Fruit fly (Drosophila melanogaster): ENCODE results near the gene Zmynd8.

The Zmynd8 gene

dm6 chr3R:31686692-31687351 lies 17.6 kb downstream of the Zmynd8 start (continued):
- TF ChIP-seq stwl (tag; optimal IDR thresholded peaks at IDR 0.05) (peak; percentile 59), CG5180 (GFP tag; optimal IDR thresholded peaks at IDR 0.05) (peak; percentile 75), fd102C (GFP tag; optimal IDR thresholded peaks at IDR 0.05) (peak; percentile 25), lbe (GFP tag; optimal IDR thresholded peaks at IDR 0.05) (peak; percentile 76), Gsc (GFP tag; IDR thresholded peaks at IDR 0.05) (peak; percentile 75), klu (GFP tag; IDR thresholded peaks at IDR 0.05) (0 out of 2 replicates have a peak, but pooled peaks have one; percentile 14), CG10565 (GFP tag; optimal IDR thresholded peaks at IDR 0.05) (peak; percentile 76), Drgx (GFP tag; IDR thresholded peaks at IDR 0.05) (peak; percentile 79), MESR4 (GFP tag; optimal IDR thresholded peaks at IDR 0.05) (peak; percentile 8), pita (GFP tag; optimal IDR thresholded peaks at IDR 0.05) (no peak), CG2120 (GFP tag; optimal IDR thresholded peaks at IDR 0.05) (peak; percentile 7), CG34376 (GFP tag; optimal IDR thresholded peaks at IDR 0.05) (no peak), CG12391 (tag; optimal IDR thresholded peaks at IDR 0.05) (peak; percentile 93), HLHmδ (GFP tag; optimal IDR thresholded peaks at IDR 0.05) (no peak), Dip3 (GFP tag; optimal IDR thresholded peaks at IDR 0.05) (peak; percentile 62), fru (optimal IDR thresholded peaks at IDR 0.05) (no peak), ab (GFP tag; optimal IDR thresholded peaks at IDR 0.05) (peak; percentile 64), CG2889 (GFP tag; IDR thresholded peaks at IDR 0.05) (no peak), CG14860 (GFP tag; IDR thresholded peaks at IDR 0.05; ENCODE audit: partially characterized antibody) (no peak), wdn (GFP tag; IDR thresholded peaks at IDR 0.05) (0 out of 2 replicates have a peak, but pooled peaks have one; percentile 24), BEAF-32 (GFP tag; optimal IDR thresholded peaks at IDR 0.05) (no peak), jumu (GFP tag; optimal IDR thresholded peaks at IDR 0.05) (peak; percentile 80), CG3726 (GFP tag; IDR thresholded peaks at IDR 0.05) (peak; percentile 70; the same call in 2 of the 3 replicates), en (GFP tag; optimal IDR thresholded peaks at IDR 0.05) (peak; percentile 83), fd96Cb (tag; optimal IDR thresholded peaks at IDR 0.05) (peak; percentile 95), cwo (GFP tag; optimal IDR thresholded peaks at IDR 0.05) (peak; percentile 47), CG6791 (GFP tag; IDR thresholded peaks at IDR 0.05; ENCODE audit: partially characterized antibody) (no peak), CG15011 (GFP tag; optimal IDR thresholded peaks at IDR 0.05) (peak; percentile 58), CG4424 (GFP tag; optimal IDR thresholded peaks at IDR 0.05) (peak; percentile 95), CG11723 (GFP tag; optimal IDR thresholded peaks at IDR 0.05) (peak; percentile 89), gem (tag; optimal IDR thresholded peaks at IDR 0.05) (peak; percentile 94), Side (GFP tag; optimal IDR thresholded peaks at IDR 0.05) (peak; percentile 82), CG32772 (GFP tag; IDR thresholded peaks at IDR 0.05) (peak; percentile 88), ac (GFP tag; optimal IDR thresholded peaks at IDR 0.05) (peak; percentile 73), CG5953 (GFP tag; IDR thresholded peaks at IDR 0.05) (peak; percentile 74), Nf-YC (tag; optimal IDR thresholded peaks at IDR 0.05) (peak; percentile 25), CG4820 (GFP tag; optimal IDR thresholded peaks at IDR 0.05) (peak; percentile 94), HHEX (GFP tag; optimal IDR thresholded peaks at IDR 0.05) (peak; percentile 70), chinmo (GFP tag; IDR thresholded peaks at IDR 0.05; ENCODE audit: partially characterized antibody) (no peak), Max (GFP tag; optimal IDR thresholded peaks at IDR 0.05) (peak; percentile 79), chif (GFP tag; optimal IDR thresholded peaks at IDR 0.05) (peak; percentile 80 to 95), Aef1 (GFP tag; IDR thresholded peaks at IDR 0.05) (peak; percentile 53; the same call in 2 of the 3 replicates), TFAM (GFP tag; optimal IDR thresholded peaks at IDR 0.05) (peak; percentile 70), dm (GFP tag; optimal IDR thresholded peaks at IDR 0.05) (peak; percentile 67), exex (tag; optimal IDR thresholded peaks at IDR 0.05) (peak; percentile 22), tin (GFP tag; optimal IDR thresholded peaks at IDR 0.05) (peak; percentile 92), B-H2 (GFP tag; optimal IDR thresholded peaks at IDR 0.05) (no peak), Dp (GFP tag; optimal IDR thresholded peaks at IDR 0.05) (no peak), Ravus (GFP tag; IDR thresholded peaks at IDR 0.05) (peak; percentile 6; the same call in 1 of the 2 replicates)

Data from whole organism, embryonic.